Fruit fly (Drosophila melanogaster) whole organism, embryonic: ENCODE data around the gene MED15.

Experiments
- Abd-B ChIP-seq: fragments of 200-800 bp; sonication (Bioruptor generic); optimal IDR thresholded peaks from 2 replicates; lab custom pipeline; 2018; ENCODE audit warnings: missing biosample characterization, mild to moderate bottlenecking, missing genetic modification characterization, moderate library complexity
- CG10979 ChIP-seq: fragments of 200-800 bp; sonication (Bioruptor generic); optimal IDR thresholded peaks from 2 replicates; lab custom pipeline; 2018; ENCODE audit warnings: missing biosample characterization, mild to moderate bottlenecking, missing genetic modification characterization, moderate library complexity
- CG11085 ChIP-seq: fragments of 200-800 bp; sonication (Bioruptor generic); IDR thresholded peaks from 2 replicates; pipeline ENCODE4 v1.3.6; 2022; ENCODE audit warnings: missing biosample characterization, missing genetic modification characterization
- CG13775 ChIP-seq: fragments of 200-800 bp; sonication (Bioruptor generic); optimal IDR thresholded peaks from 3 replicates; lab custom pipeline; 2017; ENCODE audit warnings: missing biosample characterization, mild to moderate bottlenecking, missing genetic modification characterization
- CG14014 ChIP-seq: fragments of 200-800 bp; sonication (Bioruptor generic); IDR thresholded peaks from 2 replicates; pipeline ENCODE4 v1.3.6; 2022; ENCODE audit warnings: missing biosample characterization, missing genetic modification characterization
- CG1529 ChIP-seq: fragments of 200-800 bp; sonication (Bioruptor generic); optimal IDR thresholded peaks from 3 replicates; lab custom pipeline; 2018; ENCODE audit warnings: missing biosample characterization, missing genetic modification characterization
- CG17186 ChIP-seq: fragments of 200-800 bp; sonication (Bioruptor generic); optimal IDR thresholded peaks from 3 replicates; lab custom pipeline; 2017; ENCODE audit warnings: missing biosample characterization, missing genetic modification reagents, missing genetic modification characterization
- CG17361 ChIP-seq: fragments of 200-800 bp; sonication (Bioruptor generic); IDR thresholded peaks from 3 replicates; pipeline ENCODE4 v1.3.6; 2022; ENCODE audit warnings: missing biosample characterization, missing genetic modification characterization
- CG17802 ChIP-seq: fragments of 200-800 bp; sonication (Bioruptor generic); optimal IDR thresholded peaks from 2 replicates; lab custom pipeline; 2018; ENCODE audit warnings: missing biosample characterization, mild to moderate bottlenecking, missing genetic modification characterization, moderate library complexity
- CG18011 ChIP-seq: fragments of 200-800 bp; sonication (Bioruptor generic); optimal IDR thresholded peaks from 2 replicates; lab custom pipeline; 2017; ENCODE audit warnings: missing biosample characterization, missing genetic modification characterization, mild to moderate bottlenecking, moderate library complexity, missing genotype
- CG2202 ChIP-seq: fragments of 200-800 bp; sonication (Bioruptor generic); optimal IDR thresholded peaks from 2 replicates; lab custom pipeline; 2018; ENCODE audit warnings: missing biosample characterization, mild to moderate bottlenecking, missing genetic modification characterization
- CG2875 ChIP-seq: fragments of 200-800 bp; sonication (Bioruptor generic); optimal IDR thresholded peaks from 2 replicates; lab custom pipeline; 2017; ENCODE audit warnings: missing biosample characterization, mild to moderate bottlenecking, missing genetic modification characterization, missing genetic modification reagents
- CG30403 ChIP-seq: fragments of 200-800 bp; sonication (Bioruptor generic); optimal IDR thresholded peaks from 3 replicates; lab custom pipeline; 2016; ENCODE audit warnings: missing biosample characterization, missing genetic modification characterization
- CG3838 ChIP-seq: fragments of 200-800 bp; sonication (Bioruptor generic); optimal IDR thresholded peaks from 3 replicates; lab custom pipeline; 2016; ENCODE audit warnings: missing biosample characterization, missing genetic modification characterization
- CG4707 ChIP-seq: fragments of 200-800 bp; sonication (Bioruptor generic); optimal IDR thresholded peaks from 2 replicates; lab custom pipeline; 2018; ENCODE audit warnings: missing biosample characterization, mild to moderate bottlenecking, missing genetic modification characterization, moderate library complexity
- CG6175 ChIP-seq: fragments of 200-800 bp; sonication (Bioruptor generic); IDR thresholded peaks from 3 replicates; pipeline ENCODE4 v1.3.6; 2022; ENCODE audit warnings: missing biosample characterization, missing genetic modification characterization
- CG7745 ChIP-seq: fragments of 200-800 bp; sonication (Bioruptor generic); optimal IDR thresholded peaks from 2 replicates; lab custom pipeline; 2018; ENCODE audit warnings: missing biosample characterization, mild to moderate bottlenecking, missing genetic modification characterization, moderate library complexity
- CG8089 ChIP-seq: fragments of 200-800 bp; sonication (Bioruptor generic); optimal IDR thresholded peaks from 3 replicates; lab custom pipeline; 2016; ENCODE audit warnings: missing biosample characterization, missing genetic modification characterization
- CG8359 ChIP-seq: fragments of 200-800 bp; sonication (Bioruptor generic); optimal IDR thresholded peaks from 2 replicates; lab custom pipeline; 2017; ENCODE audit warnings: missing biosample characterization, mild to moderate bottlenecking, missing genetic modification characterization, borderline replicate concordance
- CG9609 ChIP-seq: fragments of 200-800 bp; sonication (Bioruptor generic); optimal IDR thresholded peaks from 3 replicates; lab custom pipeline; 2016; ENCODE audit warnings: missing biosample characterization, missing genetic modification characterization
- ERR ChIP-seq: fragments of 200-800 bp; sonication (Bioruptor generic); optimal IDR thresholded peaks from 2 replicates; lab custom pipeline; 2016; ENCODE audit warnings: missing biosample characterization, missing genetic modification characterization
- HLH4C ChIP-seq: fragments of 200-800 bp; sonication (Bioruptor generic); IDR thresholded peaks from 3 replicates; pipeline ENCODE4 v1.3.6; 2022; ENCODE audit warnings: missing biosample characterization, missing genetic modification characterization; ENCODE audit not compliant: partially characterized antibody
- NC2β ChIP-seq: fragments of 200-800 bp; sonication (Bioruptor generic); optimal IDR thresholded peaks from 2 replicates; lab custom pipeline; 2016; ENCODE audit warnings: missing biosample characterization, missing genetic modification characterization
- Neu2 ChIP-seq: fragments of 200-800 bp; sonication (Bioruptor generic); optimal IDR thresholded peaks from 3 replicates; lab custom pipeline; 2016; ENCODE audit warnings: missing biosample characterization, missing genetic modification characterization, borderline replicate concordance
- Usf ChIP-seq: fragments of 200-800 bp; sonication (Bioruptor generic); optimal IDR thresholded peaks from 2 replicates; lab custom pipeline; 2017; ENCODE audit warnings: missing genotype, missing biosample characterization, missing genetic modification characterization
- amos ChIP-seq: fragments of 200-800 bp; sonication (Bioruptor generic); IDR thresholded peaks from 2 replicates; pipeline ENCODE4 v1.3.6; 2022; ENCODE audit warnings: missing biosample characterization, missing genetic modification characterization; ENCODE audit not compliant: partially characterized antibody
- az2 ChIP-seq: fragments of 200-800 bp; sonication (Bioruptor generic); optimal IDR thresholded peaks from 3 replicates; lab custom pipeline; 2016; ENCODE audit warnings: missing biosample characterization, missing genetic modification characterization
- cad ChIP-seq: fragments of >200 bp; optimal IDR thresholded peaks from 2 replicates; lab custom pipeline; 2017; ENCODE audit warnings: missing biosample characterization, missing genetic modification characterization
- cas ChIP-seq: fragments of 200-800 bp; sonication (Bioruptor generic); IDR thresholded peaks from 2 replicates; pipeline ENCODE4 v1.3.6; 2022; ENCODE audit warnings: missing biosample characterization, missing genetic modification characterization
- chif ChIP-seq, 2 experiments: fragments of 200-800 bp; sonication (Bioruptor generic); optimal IDR thresholded peaks; 3 replicates each; lab custom pipeline; 2016; ENCODE audit warnings: missing biosample characterization in 2 of 2, missing genetic modification characterization in 2 of 2
- crc ChIP-seq: fragments of 200-800 bp; sonication (Bioruptor generic); optimal IDR thresholded peaks from 2 replicates; lab custom pipeline; 2016; ENCODE audit warnings: missing biosample characterization, missing genetic modification characterization
- crol ChIP-seq: fragments of 200-800 bp; sonication (Bioruptor generic); IDR thresholded peaks from 2 replicates; pipeline ENCODE4 v1.3.6; 2022; ENCODE audit warnings: missing biosample characterization, missing genetic modification characterization
- crp ChIP-seq, 2 experiments: fragments of 200-800 bp; sonication (Bioruptor generic); optimal IDR thresholded peaks; 2 replicates in 1 of 2; 3 replicates in 1 of 2; lab custom pipeline; 2017; ENCODE audit warnings: missing biosample characterization in 2 of 2, missing genetic modification characterization in 2 of 2, mild to moderate bottlenecking in 1 of 2, moderate library complexity in 1 of 2
- dysf ChIP-seq: fragments of 200-800 bp; sonication (Bioruptor generic); IDR thresholded peaks from 3 replicates; pipeline ENCODE4 v1.3.6; 2022; ENCODE audit warnings: missing biosample characterization, missing genetic modification characterization
- exex ChIP-seq: fragments of 200-800 bp; sonication (Bioruptor generic); optimal IDR thresholded peaks from 4 replicates; lab custom pipeline; 2018; ENCODE audit warnings: missing biosample characterization, mild to moderate bottlenecking, missing genetic modification characterization, moderate library complexity
- gro ChIP-seq: fragments of 200-800 bp; sonication (Bioruptor generic); optimal IDR thresholded peaks from 2 replicates; lab custom pipeline; 2016; ENCODE audit warnings: missing biosample characterization, missing genetic modification characterization
- ind ChIP-seq: fragments of 200-800 bp; sonication (Bioruptor generic); optimal IDR thresholded peaks from 3 replicates; lab custom pipeline; 2016; ENCODE audit warnings: missing biosample characterization, missing genetic modification characterization
- inv ChIP-seq: fragments of 200-800 bp; sonication (Bioruptor generic); IDR thresholded peaks from 2 replicates; pipeline ENCODE4 v1.3.6; 2022; ENCODE audit warnings: missing biosample characterization, missing genetic modification characterization; ENCODE audit not compliant: partially characterized antibody
- knrl ChIP-seq: fragments of 200-800 bp; sonication (Bioruptor generic); IDR thresholded peaks from 3 replicates; pipeline ENCODE4 v1.3.6; 2022; ENCODE audit warnings: missing biosample characterization, missing genetic modification characterization; ENCODE audit not compliant: partially characterized antibody
- mirr ChIP-seq: fragments of 200-800 bp; sonication (Bioruptor generic); optimal IDR thresholded peaks from 3 replicates; lab custom pipeline; 2018; ENCODE audit warnings: missing biosample characterization, mild to moderate bottlenecking, missing genetic modification characterization
- odd ChIP-seq: fragments of 200-800 bp; sonication (Bioruptor generic); optimal IDR thresholded peaks from 2 replicates; lab custom pipeline; 2017; ENCODE audit warnings: missing biosample characterization, mild to moderate bottlenecking, missing genetic modification characterization
- pros ChIP-seq: fragments of 200-800 bp; sonication (Bioruptor generic); optimal IDR thresholded peaks from 3 replicates; lab custom pipeline; 2019; ENCODE audit warnings: missing biosample characterization, mild to moderate bottlenecking, missing genetic modification characterization, moderate library complexity
- ranshi ChIP-seq: fragments of 200-800 bp; sonication (Bioruptor generic); IDR thresholded peaks from 2 replicates; pipeline ENCODE4 v1.3.6; 2022; ENCODE audit warnings: missing biosample characterization, missing genetic modification characterization
- repo ChIP-seq: fragments of 200-800 bp; sonication (Bioruptor generic); optimal IDR thresholded peaks from 2 replicates; lab custom pipeline; 2016; ENCODE audit warnings: missing biosample characterization, missing genetic modification characterization
- schlank ChIP-seq: fragments of 200-800 bp; sonication (Bioruptor generic); optimal IDR thresholded peaks from 2 replicates; lab custom pipeline; 2018; ENCODE audit warnings: missing biosample characterization, mild to moderate bottlenecking, missing genetic modification characterization
- sens ChIP-seq: fragments of 200-800 bp; sonication (Bioruptor generic); peaks from one replicate; lab custom pipeline; 2016; ENCODE audit warnings: missing biosample characterization, missing genetic modification characterization
- slp2 ChIP-seq: fragments of 200-800 bp; sonication (Bioruptor generic); optimal IDR thresholded peaks from 2 replicates; lab custom pipeline; 2016; ENCODE audit warnings: missing biosample characterization, missing genetic modification characterization
- usp ChIP-seq: fragments of >200 bp; optimal IDR thresholded peaks from 2 replicates; lab custom pipeline; 2017; ENCODE audit warnings: missing biosample characterization, missing genetic modification characterization
- vnd ChIP-seq: fragments of 200-800 bp; sonication (Bioruptor generic); IDR thresholded peaks from 3 replicates; pipeline ENCODE4 v1.3.6; 2022; ENCODE audit warnings: missing biosample characterization, missing genetic modification characterization; ENCODE audit not compliant: partially characterized antibody

Gene MED15

DNA sequence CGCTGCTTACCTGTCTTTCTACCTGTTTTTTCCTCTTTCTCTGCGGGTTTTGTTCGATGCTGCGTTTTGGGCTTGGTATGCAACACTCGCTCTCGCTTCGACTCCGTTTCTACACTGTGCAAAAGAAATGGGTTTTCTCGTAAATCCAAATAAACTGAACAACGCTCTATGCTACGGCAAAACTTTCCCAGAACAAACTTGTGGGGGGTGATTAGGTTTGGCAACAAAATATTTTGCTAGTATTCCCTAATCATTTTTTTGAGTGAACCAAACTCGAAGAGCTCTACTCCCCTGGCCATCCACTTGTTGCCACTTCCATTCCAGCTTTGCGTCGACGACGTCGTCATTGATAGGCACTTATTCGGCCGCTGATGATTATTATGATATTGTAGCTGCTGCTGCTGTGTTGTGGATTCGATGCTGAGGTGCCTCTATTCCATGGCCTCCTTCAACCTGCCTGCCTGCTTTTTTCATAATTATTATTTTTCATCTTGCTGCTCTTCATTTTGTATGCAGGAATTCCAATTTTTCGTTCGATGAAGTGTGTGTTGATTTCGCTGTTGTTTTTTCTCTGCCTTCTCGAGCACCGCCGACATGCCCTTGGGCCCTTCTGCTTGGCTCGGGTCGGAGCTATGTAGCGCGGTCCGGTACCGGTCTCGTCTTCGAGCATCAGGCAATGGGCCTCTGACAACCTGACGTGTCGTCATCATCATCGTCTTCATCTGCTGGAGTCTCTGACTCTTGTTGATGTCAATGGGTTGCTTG, 30.7 kb upstream of the MED15 start (continued):
- TF ChIP-seq slp2 (GFP tag; lab: Kevin White, UChicago) (peak; percentile 83), schlank (tag; lab: Kevin White, UChicago) (no peak), CG8089 (peak; percentile 86), knrl (GFP tag; lab: Robert Waterston, UW) (no peak), CG14014 (GFP tag; lab: Robert Waterston, UW) (peak; percentile 57; the same call in 1 of the 2 replicates), CG2202 (tag; lab: Kevin White, UChicago) (peak; percentile 81), repo (GFP tag; lab: Kevin White, UChicago) (peak; percentile 73), CG30403 (peak; percentile 78), dysf (GFP tag; lab: Robert Waterston, UW) (peak; percentile 73), ind (GFP tag; lab: Kevin White, UChicago) (peak; percentile 76), CG4707 (peak; percentile 67), crp (GFP tag; optimal IDR thresholded peaks at IDR 0.05; lab: Kevin White, UChicago) (peak in 1 of 2 experiments; percentile 28), CG6175 (GFP tag; lab: Robert Waterston, UW) (peak; percentile 11; the same call in 1 of the 3 replicates), mirr (no peak), gro (GFP tag; lab: Kevin White, UChicago) (no peak), CG10979 (tag; lab: Kevin White, UChicago) (peak; percentile 91), crol (GFP tag; lab: Robert Waterston, UW) (peak; percentile 77), CG17361 (peak; percentile 84), CG13775 (GFP tag; lab: Kevin White, UChicago) (peak; percentile 59), NC2β (GFP tag; lab: Kevin White, UChicago) (peak; percentile 83), CG2875 (GFP tag; lab: Kevin White, UChicago) (peak; percentile 77), Usf (GFP tag; lab: Kevin White, UChicago) (peak; percentile 48), chif (GFP tag; optimal IDR thresholded peaks at IDR 0.05; lab: Kevin White, UChicago) (peak; percentile 78 to 94), CG11085 (peak; percentile 7; the same call in 1 of the 2 replicates), crc (GFP tag; lab: Kevin White, UChicago) (peak; percentile 57), vnd (no peak), CG3838 (GFP tag; lab: Kevin White, UChicago) (peak; percentile 23), pros (peak; percentile 79), ERR (GFP tag; lab: Kevin White, UChicago) (peak; percentile 27), sens (GFP tag; lab: Kevin White, UChicago) (peak; percentile 98), inv (GFP tag; lab: Robert Waterston, UW) (no peak), cad (GFP tag; lab: Kevin White, UChicago) (no peak), CG8359 (GFP tag; lab: Kevin White, UChicago) (peak; percentile 56), ranshi (GFP tag; lab: Robert Waterston, UW) (peak; percentile 83), CG18011 (no peak), exex (no peak), cas (no peak), HLH4C (GFP tag; lab: Robert Waterston, UW) (no peak), CG17186 (GFP tag; lab: Kevin White, UChicago) (peak; percentile 42), amos (no peak), usp (GFP tag; lab: Kevin White, UChicago) (no peak), CG9609 (GFP tag; lab: Kevin White, UChicago) (peak; percentile 85), az2 (GFP tag; lab: Kevin White, UChicago) (peak; percentile 86), Abd-B (no peak), CG17802 (tag; lab: Kevin White, UChicago) (peak; percentile 72), odd (GFP tag; lab: Kevin White, UChicago) (peak; percentile 56), Neu2 (GFP tag; lab: Kevin White, UChicago) (no peak), CG1529 (peak; percentile 81), CG7745 (tag; lab: Kevin White, UChicago) (no peak)
